Worm (Caenorhabditis elegans): Measurements from ENCODE around the gene T13B5.9.
A peak's percentile ranks its signal among the peaks of the same experiment; 100 is the strongest.

T13B5.9 gene

ce11 chrII:1141720-1142574, 37.6 kb upstream of the T13B5.9 start (continued):
- TF ChIP-seq daf-8 (GFP tag; IDR thresholded peaks at IDR 0.05) (no peak), pha-4 (GFP tag; IDR thresholded peaks at IDR 0.05) (peak; percentile 23; the same call in 1 of the 2 replicates), pha-4 (tag; optimal IDR thresholded peaks at IDR 0.05) (no peak)

- TF ChIP-seq vab-7 (GFP tag; IDR thresholded peaks at IDR 0.05) (no peak), ceh-20 (GFP tag; IDR thresholded peaks at IDR 0.05) (no peak), unc-130 (GFP tag; optimal IDR thresholded peaks at IDR 0.05) (no peak), mdt-29 (GFP tag; IDR thresholded peaks at IDR 0.05) (0 out of 2 replicates have a peak, but pooled peaks have one; percentile 37), lin-39 (tag; optimal IDR thresholded peaks at IDR 0.05) (no peak), php-3 (GFP tag; IDR thresholded peaks at IDR 0.05) (no peak), nhr-77 (tag; optimal IDR thresholded peaks at IDR 0.05) (peak; percentile 40), cey-2 (tag; optimal IDR thresholded peaks at IDR 0.05; ENCODE audit: borderline replicate concordance, insufficient read depth) (no peak), snpc-4 (tag; optimal IDR thresholded peaks at IDR 0.05) (no peak), spr-3 (GFP tag; optimal IDR thresholded peaks at IDR 0.05) (no peak), mep-1 (tag; optimal IDR thresholded peaks at IDR 0.05) (peak; percentile 22), hif-1 (tag; optimal IDR thresholded peaks at IDR 0.05) (no peak), ama-1 (optimal IDR thresholded peaks at IDR 0.05) (peak; percentile 32), hlh-11 (tag; optimal IDR thresholded peaks at IDR 0.05) (peak; percentile 38), unc-62 (GFP tag; optimal IDR thresholded peaks at IDR 0.05 in 1 of 2) (peak in 1 of 2 experiments; percentile 15), unc-62 (tag; optimal IDR thresholded peaks at IDR 0.05) (no peak), daf-16 (GFP tag; optimal IDR thresholded peaks at IDR 0.05) (no peak), daf-16 (tag; optimal IDR thresholded peaks at IDR 0.05) (peak; percentile 57), skn-1 (tag; optimal IDR thresholded peaks at IDR 0.05) (no peak), dve-1 (tag; optimal IDR thresholded peaks at IDR 0.05; ENCODE audit: insufficient read depth) (peak; percentile 64), T20F7.1 (GFP tag; optimal IDR thresholded peaks at IDR 0.05) (peak; percentile 35), jun-1 (tag; optimal IDR thresholded peaks at IDR 0.05) (no peak), nhr-28 (tag; optimal IDR thresholded peaks at IDR 0.05) (peak; percentile 82), hlh-30 (tag; optimal IDR thresholded peaks at IDR 0.05; ENCODE audit: insufficient read depth) (peak; percentile 44), pqm-1 (tag; optimal IDR thresholded peaks at IDR 0.05) (peak; percentile 61), dmd-6 (GFP tag; IDR thresholded peaks at IDR 0.05) (peak; percentile 35), mdl-1 (tag; optimal IDR thresholded peaks at IDR 0.05) (no peak)
These were observed 36.4 kb upstream of the T13B5.9 start, which contains the start of gene W09B6.4 for ce11 chrII:1140689-1141088. W09B6.4 (minus strand) TSS chrII:1140839.

ce11 chrII:1138618-1139017, 34.3 kb upstream of the T13B5.9 start:
- 0 out of 2 replicates have a peak, but pooled peaks have one; percentile 36 for TF ChIP-seq madf-9 (GFP tag; conservative IDR thresholded peaks at IDR 0.05)
- no peak for TF ChIP-seq Y75B8A.6 (GFP tag; IDR thresholded peaks at IDR 0.05)
- no peak for TF ChIP-seq lir-3 (tag; optimal IDR thresholded peaks at IDR 0.05)
- no peak for TF ChIP-seq ztf-7 (tag; optimal IDR thresholded peaks at IDR 0.05)
- no peak for TF ChIP-seq nhr-41 (GFP tag; IDR thresholded peaks at IDR 0.05)
- TF ChIP-seq php-3 (GFP tag; IDR thresholded peaks at IDR 0.05) = 0 out of 2 replicates have a peak, but pooled peaks have one; percentile 13
- TF ChIP-seq lsy-2 (tag; optimal IDR thresholded peaks at IDR 0.05) = no peak
- TF ChIP-seq nhr-111 (GFP tag; optimal IDR thresholded peaks at IDR 0.05) = no peak
- TF ChIP-seq lin-15B (tag; optimal IDR thresholded peaks at IDR 0.05) = no peak
- TF ChIP-seq Y48G9A.11 (GFP tag; IDR thresholded peaks at IDR 0.05) = 0 out of 2 replicates have a peak, but pooled peaks have one; percentile 45
- TF ChIP-seq zag-1 (tag; optimal IDR thresholded peaks at IDR 0.05) = no peak
- no peak for TF ChIP-seq dmd-9 (GFP tag; IDR thresholded peaks at IDR 0.05)
- peak; percentile 24 for TF ChIP-seq dve-1 (tag; optimal IDR thresholded peaks at IDR 0.05; ENCODE audit: insufficient read depth)
- no peak for TF ChIP-seq ceh-28 (tag; optimal IDR thresholded peaks at IDR 0.05)
- TF ChIP-seq snpc-1.2 (GFP tag; IDR thresholded peaks at IDR 0.05) = no peak
- peak; percentile 41 for TF ChIP-seq nhr-28 (tag; optimal IDR thresholded peaks at IDR 0.05)
- no peak for TF ChIP-seq daf-16 (GFP tag; optimal IDR thresholded peaks at IDR 0.05)
- peak; percentile 58 for TF ChIP-seq daf-16 (tag; optimal IDR thresholded peaks at IDR 0.05)
- TF ChIP-seq nhr-6 (tag; optimal IDR thresholded peaks at IDR 0.05) = no peak
- TF ChIP-seq nhr-11 (tag; optimal IDR thresholded peaks at IDR 0.05) = no peak
- TF ChIP-seq unc-39 (tag; optimal IDR thresholded peaks at IDR 0.05) = no peak
- no peak for TF ChIP-seq nhr-48 (tag; optimal IDR thresholded peaks at IDR 0.05)
- TF ChIP-seq fos-1 (tag; optimal IDR thresholded peaks at IDR 0.05) = no peak
